Worm (Caenorhabditis elegans) whole organism, L2 larva: ENCODE results near the gene irld-14.

Experiments
- C34F6.9 ChIP-seq: fragments of 150-350 bp; optimal IDR thresholded peaks from 2 replicates; lab custom pipeline; 2014; ENCODE audit warnings: missing biosample characterization, missing genetic modification characterization
- F13H6.1 ChIP-seq: sonication (generic microtip); optimal IDR thresholded peaks from 2 replicates; lab custom pipeline; 2016; ENCODE audit warnings: missing genetic modification characterization, missing compliant biosample characterization
- R02D3.7 ChIP-seq: fragments of 150-350 bp; optimal IDR thresholded peaks from 2 replicates; lab custom pipeline; 2014; ENCODE audit warnings: missing biosample characterization, missing genetic modification characterization
- Y55F3AM.14 ChIP-seq: fragments of 200-800 bp; sonication (Bioruptor generic); optimal IDR thresholded peaks from 2 replicates; lab custom pipeline; 2018; ENCODE audit warnings: mild to moderate bottlenecking, missing genetic modification characterization, missing compliant biosample characterization
- ZK546.5 ChIP-seq: sonication (generic microtip); optimal IDR thresholded peaks from 2 replicates; lab custom pipeline; 2017; ENCODE audit warnings: missing biosample characterization, missing genetic modification characterization
- aly-2 ChIP-seq: fragments of 150-350 bp; optimal IDR thresholded peaks from 2 replicates; lab custom pipeline; 2014; ENCODE audit warnings: missing biosample characterization, missing genetic modification characterization
- ama-1 ChIP-seq: fragments of 150-350 bp; optimal IDR thresholded peaks from 2 replicates; lab custom pipeline; 2018; ENCODE audit warnings: inconsistent platforms
- blmp-1 ChIP-seq: sonication (generic microtip); optimal IDR thresholded peaks from 2 replicates; lab custom pipeline; 2017; ENCODE audit warnings: missing genetic modification characterization, mild to moderate bottlenecking, missing compliant biosample characterization, antibody characterized with exemption, moderate library complexity; ENCODE audit not compliant: insufficient read depth
- ceh-16 ChIP-seq: fragments of 150-350 bp; optimal IDR thresholded peaks from 2 replicates; lab custom pipeline; 2014; ENCODE audit warnings: missing biosample characterization, missing genetic modification characterization
- ceh-82 ChIP-seq: fragments of 150-350 bp; optimal IDR thresholded peaks from 2 replicates; lab custom pipeline; 2014; ENCODE audit warnings: missing biosample characterization, missing genetic modification characterization
- crh-2 ChIP-seq: sonication (generic microtip); optimal IDR thresholded peaks from 2 replicates; lab custom pipeline; 2017; ENCODE audit warnings: missing biosample characterization, missing genetic modification characterization
- elt-3 ChIP-seq: sonication (generic microtip); optimal IDR thresholded peaks from 2 replicates; lab custom pipeline; 2017; ENCODE audit warnings: missing biosample characterization, missing genetic modification characterization
- fos-1 ChIP-seq: fragments of 150-350 bp; optimal IDR thresholded peaks from 2 replicates; lab custom pipeline; 2014; ENCODE audit warnings: missing biosample characterization, missing genetic modification characterization
- lin-11 ChIP-seq: fragments of 150-350 bp; sonication (generic microtip); optimal IDR thresholded peaks from 2 replicates; lab custom pipeline; 2014; ENCODE audit warnings: missing biosample characterization, missing genetic modification characterization, inconsistent platforms, mixed read lengths
- lin-13 ChIP-seq: fragments of 150-350 bp; optimal IDR thresholded peaks from 2 replicates; lab custom pipeline; 2014; ENCODE audit warnings: missing biosample characterization, missing genetic modification reagents, missing genetic modification characterization
- lsy-2 ChIP-seq, 2 experiments: fragments of 150-350 bp in 1 of 2; sonication (generic microtip) in 1 of 2; optimal IDR thresholded peaks; 2 replicates each; lab custom pipeline; 2014 to 2017; ENCODE audit warnings: missing biosample characterization in 2 of 2, missing genetic modification characterization in 2 of 2
- mab-5 ChIP-seq: fragments of 150-350 bp; optimal IDR thresholded peaks from 2 replicates; lab custom pipeline; 2014; ENCODE audit warnings: missing biosample characterization, missing genetic modification characterization
- mdl-1 ChIP-seq, 2 experiments: fragments of 150-350 bp in 1 of 2; sonication (generic microtip) in 1 of 2; optimal IDR thresholded peaks; 2 replicates each; lab custom pipeline; 2017; ENCODE audit warnings: missing biosample characterization in 2 of 2, missing genetic modification characterization in 2 of 2
- nhr-10 ChIP-seq: sonication (generic microtip); optimal IDR thresholded peaks from 2 replicates; lab custom pipeline; 2017; ENCODE audit warnings: missing biosample characterization, missing genetic modification characterization
- nhr-11 ChIP-seq: fragments of 150-350 bp; optimal IDR thresholded peaks from 2 replicates; lab custom pipeline; 2014; ENCODE audit warnings: missing biosample characterization, missing genetic modification characterization
- nhr-12 ChIP-seq: fragments of 150-350 bp; optimal IDR thresholded peaks from 2 replicates; lab custom pipeline; 2014; ENCODE audit warnings: missing biosample characterization, missing genetic modification characterization
- nhr-129 ChIP-seq: fragments of 150-350 bp; optimal IDR thresholded peaks from 2 replicates; lab custom pipeline; 2014; ENCODE audit warnings: missing biosample characterization, missing genetic modification characterization
- nhr-21 ChIP-seq: fragments of 150-350 bp; optimal IDR thresholded peaks from 2 replicates; lab custom pipeline; 2014; ENCODE audit warnings: missing biosample characterization, missing genetic modification characterization
- nhr-25 ChIP-seq: fragments of 150-350 bp; sonication (generic microtip); optimal IDR thresholded peaks from 3 replicates; lab custom pipeline; 2014; ENCODE audit warnings: missing biosample characterization, missing genetic modification characterization
- nhr-6 ChIP-seq: fragments of 150-350 bp; optimal IDR thresholded peaks from 2 replicates; lab custom pipeline; 2014; ENCODE audit warnings: missing biosample characterization, missing genetic modification characterization
- skn-1 ChIP-seq: sonication (generic microtip); optimal IDR thresholded peaks from 2 replicates; lab custom pipeline; 2017; ENCODE audit warnings: missing biosample characterization, missing genetic modification characterization
- sma-9 ChIP-seq, 2 experiments: fragments of 150-350 bp in 1 of 2; sonication (generic microtip) in 1 of 2; optimal IDR thresholded peaks; 2 replicates each; lab custom pipeline; 2014 to 2016; ENCODE audit warnings: missing genetic modification characterization in 2 of 2, mild to moderate bottlenecking in 1 of 2, missing biosample characterization in 1 of 2, missing compliant biosample characterization in 1 of 2, missing genetic modification reagents in 1 of 2, moderate library complexity in 1 of 2
- snpc-4 ChIP-seq: fragments of 150-350 bp; optimal IDR thresholded peaks from 2 replicates; lab custom pipeline; 2014; ENCODE audit warnings: missing biosample characterization, missing genetic modification characterization
- unc-39 ChIP-seq: fragments of 150-350 bp; optimal IDR thresholded peaks from 2 replicates; lab custom pipeline; 2014; ENCODE audit warnings: missing biosample characterization, missing genetic modification characterization
- unc-55 ChIP-seq: fragments of 150-350 bp; sonication (generic microtip); optimal IDR thresholded peaks from 3 replicates; lab custom pipeline; 2014; ENCODE audit warnings: missing biosample characterization, missing genetic modification reagents, missing genetic modification characterization
- unc-62 ChIP-seq: fragments of 150-350 bp; optimal IDR thresholded peaks from 2 replicates; lab custom pipeline; 2014; ENCODE audit warnings: missing biosample characterization, missing genetic modification reagents, missing genetic modification characterization
- ztf-4 ChIP-seq: fragments of 150-350 bp; optimal IDR thresholded peaks from 2 replicates; lab custom pipeline; 2014; ENCODE audit warnings: missing biosample characterization, missing genetic modification characterization

irld-14 gene

ce11 chrV:15002184-15002690 is 5.9 kb downstream of the irld-14 start, which contains the start of the genes fib-1 and mut-15 (continued):
- TF ChIP-seq C34F6.9 (tag; lab: Kevin White, UChicago) (peak; percentile 93), snpc-4 (tag; lab: Kevin White, UChicago) (peak; percentile 83), nhr-10 (tag; lab: Kevin White, UChicago) (no peak), ceh-16 (tag; lab: Kevin White, UChicago) (peak; percentile 38)

- TF ChIP-seq nhr-129 (tag; lab: Kevin White, UChicago) (no peak), skn-1 (tag; lab: Kevin White, UChicago) (no peak)
Observed at ce11 chrV:15004800-15005199, 8.5 kb downstream of the irld-14 start, which contains the start of gene hrde-2. Gene hrde-2, plus strand, starts transcription at chrV:15005100.

- TF ChIP-seq ZK546.5 (no peak), aly-2 (tag; lab: Kevin White, UChicago) (no peak), mab-5 (tag; lab: Kevin White, UChicago) (no peak), mdl-1 (tag; optimal IDR thresholded peaks at IDR 0.05; lab: Kevin White, UChicago) (no peak), nhr-10 (tag; lab: Kevin White, UChicago) (no peak), nhr-12 (tag; lab: Kevin White, UChicago) (no peak), ztf-4 (tag; lab: Kevin White, UChicago) (no peak), snpc-4 (tag; lab: Kevin White, UChicago) (no peak), blmp-1 (tag; lab: Kevin White, UChicago) (no peak), fos-1 (tag; lab: Kevin White, UChicago) (no peak), nhr-11 (no peak), nhr-6 (tag; lab: Kevin White, UChicago) (no peak), nhr-129 (tag; lab: Kevin White, UChicago) (no peak), nhr-25 (tag; lab: Kevin White, UChicago) (no peak), unc-39 (tag; lab: Kevin White, UChicago) (no peak), R02D3.7 (tag; lab: Kevin White, UChicago) (no peak), unc-62 (no peak), lin-13 (GFP tag; lab: Kevin White, UChicago) (no peak)
Observed at ce11 chrV:15011560-15011959, 15.2 kb downstream of the irld-14 start, which contains the start of gene nmr-2. Gene nmr-2, minus strand, starts transcription at chrV:15011660.

ce11 chrV:15012542-15013301 is 16.4 kb downstream of the irld-14 start:
- TF ChIP-seq elt-3 (tag; lab: Kevin White, UChicago) (no peak), ZK546.5 (no peak), nhr-11 (no peak), ztf-4 (tag; lab: Kevin White, UChicago) (no peak), nhr-129 (tag; lab: Kevin White, UChicago) (peak; percentile 50), skn-1 (tag; lab: Kevin White, UChicago) (no peak), nhr-21 (no peak), ama-1 (lab: Kevin White, UChicago) (peak; percentile 8), nhr-25 (tag; lab: Kevin White, UChicago) (peak; percentile 18), sma-9 (GFP tag; optimal IDR thresholded peaks at IDR 0.05; lab: Kevin White, UChicago) (peak; percentile 27), sma-9 (tag; optimal IDR thresholded peaks at IDR 0.05; lab: Kevin White, UChicago) (no peak), crh-2 (no peak), unc-62 (no peak), F13H6.1 (tag; lab: Kevin White, UChicago) (peak; percentile 24), ceh-82 (tag; lab: Kevin White, UChicago) (no peak), lsy-2 (tag; optimal IDR thresholded peaks at IDR 0.05; lab: Kevin White, UChicago) (no peak), blmp-1 (tag; lab: Kevin White, UChicago) (peak; percentile 6), aly-2 (tag; lab: Kevin White, UChicago) (no peak), nhr-6 (tag; lab: Kevin White, UChicago) (no peak), unc-55 (GFP tag; lab: Kevin White, UChicago) (peak; percentile 8), lin-11 (peak; percentile 7), unc-39 (tag; lab: Kevin White, UChicago) (no peak), Y55F3AM.14 (no peak), fos-1 (tag; lab: Kevin White, UChicago) (no peak)
